Worm (Caenorhabditis elegans) whole organism, mixed stage, embryonic: Measurements from ENCODE around the gene Y49F6A.11.

Experiments used
- M03D4.4 ChIP-seq: sonication (generic microtip); optimal IDR thresholded peaks from 2 replicates; lab custom pipeline; 2017; ENCODE audit warnings: mild to moderate bottlenecking, missing genetic modification characterization, missing compliant biosample characterization
- elt-3 ChIP-seq: fragments of 150-350 bp; optimal IDR thresholded peaks from 2 replicates; lab custom pipeline; 2014; ENCODE audit warnings: missing biosample characterization, missing genetic modification characterization
- mep-1 ChIP-seq: fragments of 150-350 bp; optimal IDR thresholded peaks from 2 replicates; lab custom pipeline; 2017; ENCODE audit warnings: missing biosample characterization, missing genetic modification reagents, missing genetic modification characterization, inconsistent platforms
- nhr-76 ChIP-seq: sonication (generic microtip); optimal IDR thresholded peaks from 2 replicates; lab custom pipeline; 2017; ENCODE audit warnings: missing biosample characterization, missing genetic modification characterization

DNA sequence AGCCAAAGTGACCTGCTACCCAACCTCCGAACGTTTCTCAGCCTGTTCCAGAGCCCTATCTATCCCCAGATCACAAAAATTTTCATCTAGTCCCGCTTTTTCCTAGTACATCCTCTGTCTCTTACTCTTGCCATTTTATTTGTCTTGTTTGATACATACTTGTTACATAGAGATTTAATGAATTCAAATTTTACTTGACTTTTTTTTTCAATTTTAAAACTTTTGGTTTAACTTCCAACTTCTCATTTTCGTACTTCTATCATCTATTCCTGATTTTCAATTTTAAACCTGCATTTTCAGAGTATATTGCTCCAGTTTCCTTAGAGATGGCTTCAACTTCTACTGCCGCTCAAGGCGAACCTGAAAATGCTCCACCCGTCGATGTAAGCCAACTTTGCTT lies 28.3 kb upstream of the Y49F6A.11 start, which contains the start of gene M151.3:
- no peak for TF ChIP-seq nhr-76 (tag; lab: Kevin White, UChicago)
- TF ChIP-seq M03D4.4 (tag; lab: Kevin White, UChicago), result no peak
- no peak for TF ChIP-seq mep-1 (tag; lab: Kevin White, UChicago)
- no peak for TF ChIP-seq elt-3 (tag; lab: Kevin White, UChicago)
